Fruit fly (Drosophila melanogaster) whole organism, embryonic: Measurements from ENCODE around the gene CG1440.

Source experiments
- CG10147 ChIP-seq: fragments of 200-800 bp; sonication (Bioruptor generic); optimal IDR thresholded peaks from 2 replicates; lab custom pipeline; 2019; ENCODE audit warnings: missing biosample characterization, mild to moderate bottlenecking, missing genetic modification characterization, moderate library complexity
- CG10431 ChIP-seq: fragments of 200-800 bp; sonication (Bioruptor generic); optimal IDR thresholded peaks from 3 replicates; lab custom pipeline; 2018; ENCODE audit warnings: missing biosample characterization, mild to moderate bottlenecking, missing genetic modification characterization
- CG10543 ChIP-seq: fragments of 200-800 bp; sonication (Bioruptor generic); optimal IDR thresholded peaks from 3 replicates; lab custom pipeline; 2017; ENCODE audit warnings: missing biosample characterization, mild to moderate bottlenecking, missing genetic modification characterization, moderate library complexity
- CG10654 ChIP-seq: fragments of 200-800 bp; sonication (Bioruptor generic); optimal IDR thresholded peaks from 2 replicates; lab custom pipeline; 2016; ENCODE audit warnings: missing biosample characterization, missing genetic modification characterization
- CG12155 ChIP-seq: fragments of 200-800 bp; sonication (Bioruptor generic); optimal IDR thresholded peaks from 3 replicates; lab custom pipeline; 2016; ENCODE audit warnings: missing biosample characterization, missing genetic modification characterization
- CG14667 ChIP-seq: fragments of 200-800 bp; sonication (Bioruptor generic); IDR thresholded peaks from 2 replicates; pipeline ENCODE4 v1.3.6; 2022; ENCODE audit warnings: missing biosample characterization, missing genetic modification characterization
- CG14860 ChIP-seq: fragments of 200-800 bp; sonication (Bioruptor generic); IDR thresholded peaks from 3 replicates; pipeline ENCODE4 v1.3.6; 2022; ENCODE audit warnings: missing biosample characterization, missing genetic modification characterization; ENCODE audit not compliant: partially characterized antibody
- CG15011 ChIP-seq: fragments of 200-800 bp; sonication (Bioruptor generic); optimal IDR thresholded peaks from 3 replicates; lab custom pipeline; 2018; ENCODE audit warnings: missing biosample characterization, mild to moderate bottlenecking, missing genetic modification characterization
- CG15601 ChIP-seq: fragments of 200-800 bp; sonication (Bioruptor generic); optimal IDR thresholded peaks from 3 replicates; lab custom pipeline; 2019; ENCODE audit warnings: missing biosample characterization, mild to moderate bottlenecking, missing genetic modification characterization, moderate library complexity
- CG1647 ChIP-seq: fragments of 200-800 bp; sonication (Bioruptor generic); optimal IDR thresholded peaks from 3 replicates; lab custom pipeline; 2016; ENCODE audit warnings: missing biosample characterization, missing genetic modification characterization
- CG17361 ChIP-seq: fragments of 200-800 bp; sonication (Bioruptor generic); IDR thresholded peaks from 3 replicates; pipeline ENCODE4 v1.3.6; 2022; ENCODE audit warnings: missing biosample characterization, missing genetic modification characterization
- CG18011 ChIP-seq: fragments of 200-800 bp; sonication (Bioruptor generic); optimal IDR thresholded peaks from 2 replicates; lab custom pipeline; 2017; ENCODE audit warnings: missing biosample characterization, missing genetic modification characterization, mild to moderate bottlenecking, moderate library complexity, missing genotype
- CG18476 ChIP-seq: fragments of 200-800 bp; sonication (Bioruptor generic); optimal IDR thresholded peaks from 2 replicates; lab custom pipeline; 2016; ENCODE audit warnings: missing biosample characterization, mild to moderate bottlenecking, missing genetic modification characterization
- CG2712 ChIP-seq: fragments of 200-800 bp; optimal IDR thresholded peaks from 3 replicates; lab custom pipeline; 2019; ENCODE audit warnings: missing biosample characterization, mild to moderate bottlenecking, missing genetic modification characterization, moderate library complexity
- CG31224 ChIP-seq: fragments of 200-800 bp; sonication (Bioruptor generic); IDR thresholded peaks from 2 replicates; pipeline ENCODE4 v1.3.6; 2022; ENCODE audit warnings: missing biosample characterization, missing genetic modification characterization
- CG31388 ChIP-seq: fragments of 200-800 bp; sonication (Bioruptor generic); optimal IDR thresholded peaks from 2 replicates; lab custom pipeline; 2016; ENCODE audit warnings: missing biosample characterization, missing genetic modification characterization
- CG4404 ChIP-seq: fragments of 200-800 bp; sonication (Bioruptor generic); IDR thresholded peaks from 2 replicates; pipeline ENCODE4 v1.3.6; 2022; ENCODE audit warnings: missing biosample characterization, missing genetic modification characterization
- CG4820 ChIP-seq: fragments of 200-800 bp; sonication (Bioruptor generic); optimal IDR thresholded peaks from 3 replicates; lab custom pipeline; 2016; ENCODE audit warnings: missing biosample characterization, missing genetic modification characterization
- CG7271 ChIP-seq: fragments of 200-800 bp; sonication (Bioruptor generic); optimal IDR thresholded peaks from 2 replicates; lab custom pipeline; 2018; ENCODE audit warnings: missing biosample characterization, mild to moderate bottlenecking, missing genetic modification characterization, moderate library complexity
- CG7963 ChIP-seq: fragments of 200-800 bp; sonication (Bioruptor generic); IDR thresholded peaks from 3 replicates; pipeline ENCODE4 v1.3.6; 2022; ENCODE audit warnings: missing biosample characterization, missing genetic modification characterization; ENCODE audit not compliant: partially characterized antibody
- CG8089 ChIP-seq: fragments of 200-800 bp; sonication (Bioruptor generic); optimal IDR thresholded peaks from 3 replicates; lab custom pipeline; 2016; ENCODE audit warnings: missing biosample characterization, missing genetic modification characterization
- Dad ChIP-seq: fragments of 200-800 bp; sonication (Bioruptor generic); optimal IDR thresholded peaks from 3 replicates; lab custom pipeline; 2016; ENCODE audit warnings: missing biosample characterization, missing genetic modification characterization
- Dip2 ChIP-seq: fragments of 200-800 bp; sonication (Bioruptor generic); IDR thresholded peaks from 2 replicates; pipeline ENCODE4 v1.3.6; 2022; ENCODE audit warnings: missing biosample characterization, missing genetic modification characterization
- Dip3 ChIP-seq: fragments of 200-800 bp; sonication (Bioruptor generic); optimal IDR thresholded peaks from 3 replicates; lab custom pipeline; 2016; ENCODE audit warnings: missing biosample characterization, missing genetic modification characterization
- Dref ChIP-seq: fragments of 200-800 bp; sonication (Bioruptor generic); IDR thresholded peaks from 2 replicates; pipeline ENCODE4 v1.3.6; 2022; ENCODE audit warnings: missing biosample characterization, missing genetic modification characterization
- HmgD ChIP-seq: fragments of 200-800 bp; sonication (Bioruptor generic); optimal IDR thresholded peaks from 3 replicates; lab custom pipeline; 2016; ENCODE audit warnings: missing biosample characterization, missing genetic modification characterization
- Hr39 ChIP-seq: fragments of >200 bp; optimal IDR thresholded peaks from 2 replicates; lab custom pipeline; 2017
- Meics ChIP-seq: fragments of 200-800 bp; sonication (Bioruptor generic); optimal IDR thresholded peaks from 2 replicates; lab custom pipeline; 2017; ENCODE audit warnings: missing biosample characterization, mild to moderate bottlenecking, missing genetic modification characterization
- NC2β ChIP-seq: fragments of 200-800 bp; sonication (Bioruptor generic); optimal IDR thresholded peaks from 2 replicates; lab custom pipeline; 2016; ENCODE audit warnings: missing biosample characterization, missing genetic modification characterization
- Neu2 ChIP-seq: fragments of 200-800 bp; sonication (Bioruptor generic); optimal IDR thresholded peaks from 3 replicates; lab custom pipeline; 2016; ENCODE audit warnings: missing biosample characterization, missing genetic modification characterization, borderline replicate concordance
- TFAM ChIP-seq: fragments of 200-800 bp; sonication (Bioruptor generic); optimal IDR thresholded peaks from 2 replicates; lab custom pipeline; 2017; ENCODE audit warnings: missing biosample characterization, missing genetic modification characterization, inconsistent platforms
- al ChIP-seq: fragments of 200-800 bp; sonication (Bioruptor generic); IDR thresholded peaks from 2 replicates; pipeline ENCODE4 v1.3.6; 2022; ENCODE audit warnings: missing biosample characterization, missing genetic modification characterization
- caup ChIP-seq: fragments of 200-800 bp; sonication (Bioruptor generic); optimal IDR thresholded peaks from 3 replicates; lab custom pipeline; 2017; ENCODE audit warnings: missing biosample characterization, mild to moderate bottlenecking, missing genetic modification characterization, moderate library complexity; ENCODE audit not compliant: severe bottlenecking
- chinmo ChIP-seq: fragments of 200-800 bp; sonication (Bioruptor generic); IDR thresholded peaks from 4 replicates; pipeline ENCODE4 v1.3.6; 2022; ENCODE audit warnings: missing biosample characterization, missing genetic modification characterization; ENCODE audit not compliant: partially characterized antibody
- cwo ChIP-seq: fragments of 200-800 bp; sonication (Bioruptor generic); optimal IDR thresholded peaks from 3 replicates; lab custom pipeline; 2017; ENCODE audit warnings: missing biosample characterization, missing genetic modification characterization, mild to moderate bottlenecking, moderate library complexity, missing genetic modification reagents
- fd3F ChIP-seq: fragments of 200-800 bp; sonication (Bioruptor generic); optimal IDR thresholded peaks from 2 replicates; lab custom pipeline; 2018; ENCODE audit warnings: missing biosample characterization, mild to moderate bottlenecking, missing genetic modification characterization, moderate library complexity
- fru ChIP-seq: fragments of >200 bp; optimal IDR thresholded peaks from 2 replicates; lab custom pipeline; 2017
- gsb ChIP-seq: fragments of 200-800 bp; sonication (Bioruptor generic); IDR thresholded peaks from 2 replicates; pipeline ENCODE4 v1.3.6; 2022; ENCODE audit warnings: missing biosample characterization, missing genetic modification characterization
- gt ChIP-seq: fragments of 200-800 bp; sonication (Bioruptor generic); IDR thresholded peaks from 2 replicates; pipeline ENCODE4 v1.3.6; 2022; ENCODE audit warnings: missing biosample characterization, missing genetic modification characterization
- h ChIP-seq: fragments of >200 bp; optimal IDR thresholded peaks from 2 replicates; lab custom pipeline; 2017
- ham ChIP-seq: fragments of 200-800 bp; sonication (Bioruptor generic); IDR thresholded peaks from 2 replicates; pipeline ENCODE4 v1.3.6; 2022; ENCODE audit warnings: missing biosample characterization, missing genetic modification characterization
- ind ChIP-seq: fragments of 200-800 bp; sonication (Bioruptor generic); optimal IDR thresholded peaks from 3 replicates; lab custom pipeline; 2016; ENCODE audit warnings: missing biosample characterization, missing genetic modification characterization
- lbe ChIP-seq: fragments of 200-800 bp; sonication (Bioruptor generic); optimal IDR thresholded peaks from 2 replicates; lab custom pipeline; 2016; ENCODE audit warnings: missing biosample characterization, mild to moderate bottlenecking, missing genetic modification characterization
- nerfin-2 ChIP-seq: fragments of 200-800 bp; sonication (Bioruptor generic); IDR thresholded peaks from 2 replicates; pipeline ENCODE4 v1.3.6; 2022; ENCODE audit warnings: missing biosample characterization, missing genetic modification characterization; ENCODE audit not compliant: partially characterized antibody
- phol ChIP-seq: fragments of 200-800 bp; sonication (Bioruptor generic); optimal IDR thresholded peaks from 3 replicates; lab custom pipeline; 2018; ENCODE audit warnings: missing biosample characterization, mild to moderate bottlenecking, missing genetic modification characterization, moderate library complexity
- pita ChIP-seq: fragments of 200-800 bp; sonication (Bioruptor generic); optimal IDR thresholded peaks from 2 replicates; lab custom pipeline; 2017; ENCODE audit warnings: missing biosample characterization, mild to moderate bottlenecking, missing genetic modification characterization
- pros ChIP-seq: fragments of 200-800 bp; sonication (Bioruptor generic); optimal IDR thresholded peaks from 3 replicates; lab custom pipeline; 2019; ENCODE audit warnings: missing biosample characterization, mild to moderate bottlenecking, missing genetic modification characterization, moderate library complexity
- slou ChIP-seq: fragments of 200-800 bp; sonication (Bioruptor generic); optimal IDR thresholded peaks from 3 replicates; lab custom pipeline; 2016; ENCODE audit warnings: missing biosample characterization, missing genetic modification characterization
- ttk ChIP-seq: fragments of 200-800 bp; sonication (Bioruptor generic); IDR thresholded peaks from 2 replicates; pipeline ENCODE4 v2.1.2; 2022; ENCODE audit warnings: missing biosample characterization, missing genetic modification characterization
- vfl ChIP-seq: fragments of 200-800 bp; sonication (Bioruptor generic); optimal IDR thresholded peaks from 2 replicates; lab custom pipeline; 2016; ENCODE audit warnings: missing biosample characterization, missing genetic modification characterization
- wek ChIP-seq: fragments of 200-800 bp; sonication (Bioruptor generic); optimal IDR thresholded peaks from 3 replicates; lab custom pipeline; 2018; ENCODE audit warnings: missing biosample characterization, mild to moderate bottlenecking, missing genetic modification characterization, moderate library complexity
- zf30C ChIP-seq: fragments of 200-800 bp; sonication (Bioruptor generic); optimal IDR thresholded peaks from 3 replicates; lab custom pipeline; 2018; ENCODE audit warnings: missing biosample characterization, mild to moderate bottlenecking, missing genetic modification characterization

The CG1440 gene

DNA sequence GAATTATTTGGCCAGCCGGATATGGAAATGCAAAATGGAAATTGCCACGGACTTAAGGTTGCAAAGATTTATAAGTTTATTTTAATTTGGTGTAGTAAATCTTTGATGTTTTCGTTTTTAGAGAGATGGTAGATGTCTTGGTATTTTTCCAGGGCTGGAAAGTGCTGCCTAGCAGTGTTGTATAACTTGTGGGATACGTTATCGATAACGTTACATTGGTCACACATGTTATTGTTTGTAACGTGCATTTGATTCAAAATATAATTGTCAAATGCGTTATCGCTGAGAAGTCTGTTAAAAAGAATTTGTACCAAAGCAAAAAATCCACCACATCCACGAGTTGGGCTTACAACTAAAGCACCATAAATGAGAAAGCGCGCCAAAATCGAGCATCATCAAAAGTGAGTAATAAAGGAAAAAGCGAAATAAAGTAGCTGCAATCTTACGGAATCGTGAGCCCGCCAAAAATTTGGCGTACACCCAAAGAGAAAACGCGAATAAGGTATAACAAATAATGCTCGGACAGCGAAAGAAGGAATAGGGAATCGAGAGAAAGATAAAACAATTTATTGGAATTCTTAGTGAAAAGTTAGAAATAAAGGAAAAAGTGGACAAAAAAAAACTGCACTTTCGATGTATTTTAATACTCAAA, 29.6 kb upstream of the CG1440 start, which contains the start of gene PIG-T (continued):
- no peak for TF ChIP-seq CG18011
- TF ChIP-seq CG10654 (GFP tag; lab: Kevin White, UChicago): no peak
- no peak for TF ChIP-seq CG7963 (GFP tag; lab: Robert Waterston, UW)
- no peak for TF ChIP-seq chinmo
- no peak for TF ChIP-seq CG10431 (GFP tag; lab: Kevin White, UChicago)
- TF ChIP-seq ind (GFP tag; lab: Kevin White, UChicago): peak; percentile 8
- no peak for TF ChIP-seq NC2β (GFP tag; lab: Kevin White, UChicago)
- no peak for TF ChIP-seq CG4820 (GFP tag; lab: Kevin White, UChicago)
- no peak for TF ChIP-seq HmgD (GFP tag; lab: Kevin White, UChicago)
- no peak for TF ChIP-seq CG8089
- no peak for TF ChIP-seq TFAM
- TF ChIP-seq zf30C: no peak
- no peak for TF ChIP-seq ham (GFP tag; lab: Robert Waterston, UW)
- TF ChIP-seq vfl (GFP tag; lab: Kevin White, UChicago): peak; percentile 36
- TF ChIP-seq CG10147 (GFP tag; lab: Kevin White, UChicago): no peak
- TF ChIP-seq CG15601 (tag; lab: Kevin White, UChicago): no peak
- no peak for TF ChIP-seq CG31388 (GFP tag; lab: Kevin White, UChicago)
- no peak for TF ChIP-seq fru (lab: Kevin White, UChicago)
- TF ChIP-seq Meics: no peak
- TF ChIP-seq gt: no peak
- TF ChIP-seq gsb (GFP tag; lab: Robert Waterston, UW): no peak
- peak; percentile 1 for TF ChIP-seq CG2712 (tag; lab: Kevin White, UChicago)
- TF ChIP-seq CG15011 (GFP tag; lab: Kevin White, UChicago): no peak
- no peak for TF ChIP-seq CG1647 (GFP tag; lab: Kevin White, UChicago)
- TF ChIP-seq Hr39 (lab: Kevin White, UChicago): no peak
- TF ChIP-seq lbe (GFP tag; lab: Kevin White, UChicago): no peak
- TF ChIP-seq wek (GFP tag; lab: Kevin White, UChicago): no peak
- no peak for TF ChIP-seq pros (GFP tag; lab: Kevin White, UChicago)
- no peak for TF ChIP-seq Dad (GFP tag; lab: Kevin White, UChicago)
- TF ChIP-seq h: no peak
- no peak for TF ChIP-seq CG31224
- TF ChIP-seq CG14860: no peak
- no peak for TF ChIP-seq al (GFP tag; lab: Robert Waterston, UW)
- no peak for TF ChIP-seq slou (GFP tag; lab: Kevin White, UChicago)
- no peak for TF ChIP-seq Neu2
- no peak for TF ChIP-seq CG10543 (GFP tag; lab: Kevin White, UChicago)
- TF ChIP-seq cwo (GFP tag; lab: Kevin White, UChicago): no peak
- TF ChIP-seq Dip3 (GFP tag; lab: Kevin White, UChicago): no peak
- TF ChIP-seq ttk (GFP tag; lab: Robert Waterston, UW): no peak
- no peak for TF ChIP-seq pita (GFP tag; lab: Kevin White, UChicago)
- TF ChIP-seq CG4404 (GFP tag; lab: Robert Waterston, UW): no peak
- no peak for TF ChIP-seq CG17361 (GFP tag; lab: Robert Waterston, UW)
- no peak for TF ChIP-seq Dip2 (GFP tag; lab: Robert Waterston, UW)
- no peak for TF ChIP-seq CG12155 (GFP tag; lab: Kevin White, UChicago)
- no peak for TF ChIP-seq nerfin-2 (GFP tag; lab: Robert Waterston, UW)
- no peak for TF ChIP-seq CG14667 (GFP tag; lab: Robert Waterston, UW)
- TF ChIP-seq fd3F (GFP tag; lab: Kevin White, UChicago): no peak
- no peak for TF ChIP-seq caup (GFP tag; lab: Kevin White, UChicago)
- peak; percentile 83 for TF ChIP-seq Dref (GFP tag; lab: Robert Waterston, UW)
- no peak for TF ChIP-seq CG18476
- peak; percentile 23 for TF ChIP-seq phol (tag; lab: Kevin White, UChicago)
- TF ChIP-seq CG7271 (tag; lab: Kevin White, UChicago): no peak
